Fruit fly (Drosophila melanogaster) whole organism, embryonic: ENCODE data around the gene CG12123.

Source experiments
- Asciz ChIP-seq: fragments of 200-800 bp; sonication (Bioruptor generic); optimal IDR thresholded peaks from 2 replicates; lab custom pipeline; 2017; ENCODE audit warnings: missing biosample characterization, mild to moderate bottlenecking, missing genetic modification characterization, missing genetic modification reagents
- Blimp-1 ChIP-seq: fragments of 200-800 bp; sonication (Bioruptor generic); optimal IDR thresholded peaks from 3 replicates; lab custom pipeline; 2018; ENCODE audit warnings: missing biosample characterization, missing genetic modification characterization, mild to moderate bottlenecking, moderate library complexity, missing genetic modification reagents
- Bteb2 ChIP-seq: fragments of 200-800 bp; sonication (Bioruptor generic); optimal IDR thresholded peaks from 2 replicates; lab custom pipeline; 2016; ENCODE audit warnings: missing biosample characterization, missing genetic modification characterization
- CG10366 ChIP-seq: fragments of 200-800 bp; sonication (Bioruptor generic); IDR thresholded peaks from 2 replicates; pipeline ENCODE4 v1.3.6; 2022; ENCODE audit warnings: missing biosample characterization, missing genetic modification characterization
- CG10431 ChIP-seq: fragments of 200-800 bp; sonication (Bioruptor generic); optimal IDR thresholded peaks from 3 replicates; lab custom pipeline; 2018; ENCODE audit warnings: missing biosample characterization, mild to moderate bottlenecking, missing genetic modification characterization
- CG10462 ChIP-seq: fragments of 200-800 bp; sonication (Bioruptor generic); optimal IDR thresholded peaks from 2 replicates; lab custom pipeline; 2016; ENCODE audit warnings: missing biosample characterization, missing genetic modification characterization
- CG10654 ChIP-seq: fragments of 200-800 bp; sonication (Bioruptor generic); optimal IDR thresholded peaks from 2 replicates; lab custom pipeline; 2016; ENCODE audit warnings: missing biosample characterization, missing genetic modification characterization
- CG10979 ChIP-seq: fragments of 200-800 bp; sonication (Bioruptor generic); optimal IDR thresholded peaks from 2 replicates; lab custom pipeline; 2018; ENCODE audit warnings: missing biosample characterization, mild to moderate bottlenecking, missing genetic modification characterization, moderate library complexity
- CG12769 ChIP-seq: fragments of 200-800 bp; sonication (Bioruptor generic); optimal IDR thresholded peaks from 2 replicates; lab custom pipeline; 2019; ENCODE audit warnings: missing biosample characterization, mild to moderate bottlenecking, missing genetic modification characterization, moderate library complexity
- CG14050 ChIP-seq: fragments of 200-800 bp; sonication (Bioruptor generic); IDR thresholded peaks from 3 replicates; pipeline ENCODE4 v1.3.6; 2022; ENCODE audit warnings: missing biosample characterization, missing genetic modification characterization
- CG15073 ChIP-seq: fragments of 200-800 bp; sonication (Bioruptor generic); optimal IDR thresholded peaks from 2 replicates; lab custom pipeline; 2016; ENCODE audit warnings: missing biosample characterization, missing genetic modification characterization
- CG17912 ChIP-seq: fragments of 200-800 bp; sonication (Bioruptor generic); optimal IDR thresholded peaks from 2 replicates; lab custom pipeline; 2018; ENCODE audit warnings: missing biosample characterization, mild to moderate bottlenecking, missing genetic modification characterization
- CG2129 ChIP-seq: fragments of 200-800 bp; sonication (Bioruptor generic); IDR thresholded peaks from 2 replicates; pipeline ENCODE4 v1.3.6; 2022; ENCODE audit warnings: missing biosample characterization, missing genetic modification characterization; ENCODE audit not compliant: partially characterized antibody
- CG33213 ChIP-seq: fragments of 200-800 bp; sonication (Bioruptor generic); optimal IDR thresholded peaks from 3 replicates; lab custom pipeline; 2016; ENCODE audit warnings: missing biosample characterization, missing genetic modification characterization
- CG3407 ChIP-seq: fragments of 200-800 bp; sonication (Bioruptor generic); optimal IDR thresholded peaks from 2 replicates; lab custom pipeline; 2018; ENCODE audit warnings: missing biosample characterization, mild to moderate bottlenecking, missing genetic modification characterization
- CG34422 ChIP-seq: fragments of 200-800 bp; sonication (Bioruptor generic); IDR thresholded peaks from 3 replicates; pipeline ENCODE4 v1.3.6; 2022; ENCODE audit warnings: missing biosample characterization, missing genetic modification characterization
- CG4424 ChIP-seq: fragments of 200-800 bp; sonication (Bioruptor generic); optimal IDR thresholded peaks from 3 replicates; lab custom pipeline; 2016; ENCODE audit warnings: missing biosample characterization, missing genetic modification characterization
- CG4707 ChIP-seq: fragments of 200-800 bp; sonication (Bioruptor generic); optimal IDR thresholded peaks from 2 replicates; lab custom pipeline; 2018; ENCODE audit warnings: missing biosample characterization, mild to moderate bottlenecking, missing genetic modification characterization, moderate library complexity
- CG6689 ChIP-seq: fragments of 200-800 bp; sonication (Bioruptor generic); IDR thresholded peaks from 2 replicates; pipeline ENCODE4 v1.3.6; 2022; ENCODE audit warnings: missing biosample characterization, missing genetic modification characterization
- CG6765 ChIP-seq: fragments of 200-800 bp; sonication (Bioruptor generic); optimal IDR thresholded peaks from 3 replicates; lab custom pipeline; 2017; ENCODE audit warnings: missing biosample characterization, mild to moderate bottlenecking, missing genetic modification characterization
- CG7271 ChIP-seq: fragments of 200-800 bp; sonication (Bioruptor generic); optimal IDR thresholded peaks from 2 replicates; lab custom pipeline; 2018; ENCODE audit warnings: missing biosample characterization, mild to moderate bottlenecking, missing genetic modification characterization, moderate library complexity
- CG7556 ChIP-seq: fragments of 200-800 bp; sonication (Bioruptor generic); optimal IDR thresholded peaks from 2 replicates; lab custom pipeline; 2017; ENCODE audit warnings: missing biosample characterization, mild to moderate bottlenecking, missing genetic modification characterization
- CG7987 ChIP-seq: fragments of 200-800 bp; sonication (Bioruptor generic); optimal IDR thresholded peaks from 2 replicates; lab custom pipeline; 2018; ENCODE audit warnings: missing biosample characterization, mild to moderate bottlenecking, missing genetic modification characterization, moderate library complexity
- Dbx ChIP-seq: fragments of 200-800 bp; sonication (Bioruptor generic); IDR thresholded peaks from 3 replicates; pipeline ENCODE4 v1.3.6; 2022; ENCODE audit warnings: missing biosample characterization, missing genetic modification characterization
- Deaf1 ChIP-seq: fragments of 200-800 bp; optimal IDR thresholded peaks from 3 replicates; lab custom pipeline; 2019; ENCODE audit warnings: missing biosample characterization, mild to moderate bottlenecking, missing genetic modification characterization, moderate library complexity
- Fer1 ChIP-seq: fragments of 200-800 bp; sonication (Bioruptor generic); optimal IDR thresholded peaks from 2 replicates; lab custom pipeline; 2017; ENCODE audit warnings: missing biosample characterization, mild to moderate bottlenecking, missing genetic modification characterization
- Jarid2 ChIP-seq: fragments of 200-800 bp; sonication (Bioruptor generic); optimal IDR thresholded peaks from 3 replicates; lab custom pipeline; 2017; ENCODE audit warnings: mild to moderate bottlenecking, missing biosample characterization, missing genetic modification reagents, missing genetic modification characterization
- NK7.1 ChIP-seq: fragments of 200-800 bp; sonication (Bioruptor generic); optimal IDR thresholded peaks from 3 replicates; lab custom pipeline; 2016; ENCODE audit warnings: missing biosample characterization, missing genetic modification characterization
- Opbp ChIP-seq: fragments of 200-800 bp; sonication (Bioruptor generic); IDR thresholded peaks from 3 replicates; pipeline ENCODE4 v1.3.6; 2022; ENCODE audit warnings: missing biosample characterization, missing genetic modification characterization; ENCODE audit not compliant: partially characterized antibody
- abd-A ChIP-seq: fragments of 200-800 bp; sonication (Bioruptor generic); optimal IDR thresholded peaks from 3 replicates; lab custom pipeline; 2019; ENCODE audit warnings: missing biosample characterization, mild to moderate bottlenecking, missing genetic modification characterization, moderate library complexity
- al ChIP-seq: fragments of 200-800 bp; sonication (Bioruptor generic); IDR thresholded peaks from 2 replicates; pipeline ENCODE4 v1.3.6; 2022; ENCODE audit warnings: missing biosample characterization, missing genetic modification characterization
- ap ChIP-seq: fragments of 200-800 bp; sonication (Bioruptor generic); IDR thresholded peaks from 2 replicates; pipeline ENCODE4 v1.3.6; 2022; ENCODE audit warnings: missing biosample characterization, missing genetic modification characterization
- ase ChIP-seq: fragments of 200-800 bp; sonication (Bioruptor generic); IDR thresholded peaks from 3 replicates; pipeline ENCODE4 v1.3.6; 2022; ENCODE audit warnings: missing biosample characterization, missing genetic modification characterization
- az2 ChIP-seq: fragments of 200-800 bp; sonication (Bioruptor generic); optimal IDR thresholded peaks from 3 replicates; lab custom pipeline; 2016; ENCODE audit warnings: missing biosample characterization, missing genetic modification characterization
- cad ChIP-seq: fragments of >200 bp; optimal IDR thresholded peaks from 2 replicates; lab custom pipeline; 2017; ENCODE audit warnings: missing biosample characterization, missing genetic modification characterization
- cg ChIP-seq: fragments of 200-800 bp; sonication (Bioruptor generic); optimal IDR thresholded peaks from 3 replicates; lab custom pipeline; 2019; ENCODE audit warnings: missing biosample characterization, mild to moderate bottlenecking, missing genetic modification characterization, moderate library complexity
- chn ChIP-seq: fragments of 200-800 bp; sonication (Bioruptor generic); optimal IDR thresholded peaks from 2 replicates; lab custom pipeline; 2016; ENCODE audit warnings: missing biosample characterization, missing genetic modification characterization
- croc ChIP-seq: fragments of 200-800 bp; sonication (Bioruptor generic); conservative IDR thresholded peaks from 3 replicates; pipeline ENCODE4 v1.3.6; 2022; ENCODE audit warnings: missing biosample characterization, missing genetic modification characterization
- dimm ChIP-seq: fragments of 200-800 bp; sonication (Bioruptor generic); IDR thresholded peaks from 2 replicates; pipeline ENCODE4 v1.3.6; 2022; ENCODE audit warnings: missing biosample characterization, missing genetic modification characterization
- dm ChIP-seq: fragments of 200-800 bp; sonication (Bioruptor generic); optimal IDR thresholded peaks from 3 replicates; lab custom pipeline; 2016; ENCODE audit warnings: missing biosample characterization, missing genetic modification characterization
- gce ChIP-seq: fragments of 200-800 bp; sonication (Bioruptor generic); IDR thresholded peaks from 3 replicates; pipeline ENCODE4 v1.3.6; 2022; ENCODE audit warnings: missing biosample characterization, missing genetic modification characterization
- gsb-n ChIP-seq: fragments of 200-800 bp; sonication (Bioruptor generic); optimal IDR thresholded peaks from 3 replicates; lab custom pipeline; 2018; ENCODE audit warnings: missing biosample characterization, mild to moderate bottlenecking, missing genetic modification characterization
- knrl ChIP-seq: fragments of 200-800 bp; sonication (Bioruptor generic); IDR thresholded peaks from 3 replicates; pipeline ENCODE4 v1.3.6; 2022; ENCODE audit warnings: missing biosample characterization, missing genetic modification characterization; ENCODE audit not compliant: partially characterized antibody
- nau ChIP-seq: fragments of 200-800 bp; sonication (Bioruptor generic); optimal IDR thresholded peaks from 3 replicates; lab custom pipeline; 2017; ENCODE audit warnings: missing biosample characterization, mild to moderate bottlenecking, missing genetic modification characterization, missing genetic modification reagents
- pros ChIP-seq: fragments of 200-800 bp; sonication (Bioruptor generic); optimal IDR thresholded peaks from 3 replicates; lab custom pipeline; 2019; ENCODE audit warnings: missing biosample characterization, mild to moderate bottlenecking, missing genetic modification characterization, moderate library complexity
- row ChIP-seq: fragments of 200-800 bp; sonication (Bioruptor generic); IDR thresholded peaks from 3 replicates; pipeline ENCODE4 v1.3.6; 2022; ENCODE audit warnings: missing biosample characterization, missing genetic modification characterization
- sim ChIP-seq: fragments of 200-800 bp; sonication (Bioruptor generic); IDR thresholded peaks from 2 replicates; pipeline ENCODE4 v1.3.6; 2022; ENCODE audit warnings: missing biosample characterization, missing genetic modification characterization
- tap ChIP-seq: fragments of 200-800 bp; optimal IDR thresholded peaks from 3 replicates; lab custom pipeline; 2019; ENCODE audit warnings: missing biosample characterization, mild to moderate bottlenecking, missing genetic modification characterization, moderate library complexity
- tgo ChIP-seq: fragments of 200-800 bp; sonication (Bioruptor generic); IDR thresholded peaks from 3 replicates; pipeline ENCODE4 v1.3.6; 2022; ENCODE audit warnings: missing biosample characterization, missing genetic modification characterization
- trem ChIP-seq: fragments of 200-800 bp; optimal IDR thresholded peaks from 3 replicates; lab custom pipeline; 2019; ENCODE audit warnings: missing biosample characterization, mild to moderate bottlenecking, missing genetic modification characterization, moderate library complexity

CG12123 gene

dm6 chrX:8436656-8437284 lies 5.4 kb downstream of the CG12123 start, which contains the start of gene CG1440 (continued):
- TF ChIP-seq chn: no peak
- no peak for TF ChIP-seq CG10431 (GFP tag; lab: Kevin White, UChicago)
- TF ChIP-seq Asciz (GFP tag; lab: Kevin White, UChicago): no peak
- TF ChIP-seq CG7987 (GFP tag; lab: Kevin White, UChicago): no peak
- TF ChIP-seq nau (GFP tag; lab: Kevin White, UChicago): no peak
- no peak for TF ChIP-seq CG2129 (GFP tag; lab: Robert Waterston, UW)
- no peak for TF ChIP-seq CG15073 (GFP tag; lab: Kevin White, UChicago)
- TF ChIP-seq trem (tag; lab: Kevin White, UChicago): peak; percentile 64
- TF ChIP-seq CG4424: no peak
- no peak for TF ChIP-seq cg
- TF ChIP-seq CG33213: peak; percentile 13
- no peak for TF ChIP-seq CG17912 (GFP tag; lab: Kevin White, UChicago)
- TF ChIP-seq CG34422 (GFP tag; lab: Robert Waterston, UW): 0 out of 3 replicates have a peak, but pooled peaks have one; percentile 40
- TF ChIP-seq ase (GFP tag; lab: Robert Waterston, UW): no peak
- no peak for TF ChIP-seq al
- peak; percentile 93 for TF ChIP-seq Blimp-1 (GFP tag; lab: Kevin White, UChicago)
- no peak for TF ChIP-seq dimm
- TF ChIP-seq NK7.1: no peak
- no peak for TF ChIP-seq Bteb2 (GFP tag; lab: Kevin White, UChicago)
- no peak for TF ChIP-seq CG3407
- no peak for TF ChIP-seq CG6689 (GFP tag; lab: Robert Waterston, UW)
- TF ChIP-seq pros: no peak
- no peak for TF ChIP-seq CG10366 (GFP tag; lab: Robert Waterston, UW)
- TF ChIP-seq sim (GFP tag; lab: Robert Waterston, UW): no peak
- TF ChIP-seq CG10654 (GFP tag; lab: Kevin White, UChicago): no peak
- TF ChIP-seq Jarid2 (GFP tag; lab: Kevin White, UChicago): no peak
- peak; percentile 20 for TF ChIP-seq Fer1 (GFP tag; lab: Kevin White, UChicago)
- TF ChIP-seq row: peak; percentile 44; the same call in 2 of the 3 replicates
- no peak for TF ChIP-seq az2 (GFP tag; lab: Kevin White, UChicago)
- no peak for TF ChIP-seq CG14050 (GFP tag; lab: Robert Waterston, UW)
- peak; percentile 11; the same call in 1 of the 3 replicates for TF ChIP-seq knrl (GFP tag; lab: Robert Waterston, UW)
- TF ChIP-seq gce (GFP tag; lab: Robert Waterston, UW): no peak
- TF ChIP-seq CG6765 (GFP tag; lab: Kevin White, UChicago): peak; percentile 48
- 0 out of 3 replicates have a peak, but pooled peaks have one; percentile 15 for TF ChIP-seq Opbp (GFP tag; lab: Robert Waterston, UW)
- peak; percentile 32 for TF ChIP-seq dm (GFP tag; lab: Kevin White, UChicago)
- no peak for TF ChIP-seq croc (GFP tag; lab: Robert Waterston, UW)
- no peak for TF ChIP-seq Deaf1 (tag; lab: Kevin White, UChicago)
- no peak for TF ChIP-seq Dbx (GFP tag; lab: Robert Waterston, UW)
- TF ChIP-seq gsb-n (tag; lab: Kevin White, UChicago): no peak
- TF ChIP-seq abd-A (tag; lab: Kevin White, UChicago): no peak
- TF ChIP-seq CG10979 (tag; lab: Kevin White, UChicago): no peak
- TF ChIP-seq CG10462 (GFP tag; lab: Kevin White, UChicago): no peak
- TF ChIP-seq tap (tag; lab: Kevin White, UChicago): no peak
- TF ChIP-seq cad (GFP tag; lab: Kevin White, UChicago): no peak
- no peak for TF ChIP-seq ap (GFP tag; lab: Robert Waterston, UW)
- TF ChIP-seq tgo (GFP tag; lab: Robert Waterston, UW): no peak
- no peak for TF ChIP-seq CG12769 (tag; lab: Kevin White, UChicago)
- no peak for TF ChIP-seq CG4707 (GFP tag; lab: Kevin White, UChicago)
- no peak for TF ChIP-seq CG7556 (GFP tag; lab: Kevin White, UChicago)
- peak; percentile 4 for TF ChIP-seq CG7271 (tag; lab: Kevin White, UChicago)
